Fruit fly (Drosophila melanogaster): ENCODE measurements around the gene sens.

The sens gene

dm6 chr3L:13424068-13424467 is 23.1 kb upstream of the sens start, which contains the start of gene CG33263:
CG33263 (minus strand) TSS chr3L:13424168.
- TF ChIP-seq so (GFP tag; IDR thresholded peaks at IDR 0.05) = no peak
- no peak for TF ChIP-seq Bteb2 (GFP tag; optimal IDR thresholded peaks at IDR 0.05)
- no peak for TF ChIP-seq CG1832 (GFP tag; optimal IDR thresholded peaks at IDR 0.05)
- no peak for TF ChIP-seq H2.0 (GFP tag; IDR thresholded peaks at IDR 0.05)
- TF ChIP-seq Stat92E (GFP tag; optimal IDR thresholded peaks at IDR 0.05) = no peak
- TF ChIP-seq Hr39 (optimal IDR thresholded peaks at IDR 0.05) = no peak
- TF ChIP-seq Fer2 (tag; optimal IDR thresholded peaks at IDR 0.05) = no peak
- no peak for TF ChIP-seq TFAM (GFP tag; optimal IDR thresholded peaks at IDR 0.05)
- no peak for TF ChIP-seq CG30403 (GFP tag; optimal IDR thresholded peaks at IDR 0.05)
- TF ChIP-seq CG3995 (GFP tag; optimal IDR thresholded peaks at IDR 0.05) = no peak
- no peak for TF ChIP-seq CG6765 (GFP tag; optimal IDR thresholded peaks at IDR 0.05)
- TF ChIP-seq peb (GFP tag; IDR thresholded peaks at IDR 0.05) = no peak
- no peak for TF ChIP-seq slbo (GFP tag; IDR thresholded peaks at IDR 0.05)
- TF ChIP-seq ewg (GFP tag; optimal IDR thresholded peaks at IDR 0.05) = no peak

dm6 chr3L:13422286-13422787 is 21.4 kb upstream of the sens start, which contains the start of gene CG32121:
CG32121 (minus strand) TSS chr3L:13422336.
- TF ChIP-seq CG3838 (GFP tag; optimal IDR thresholded peaks at IDR 0.05) (no peak), Atf3 (GFP tag; optimal IDR thresholded peaks at IDR 0.05) (no peak), hb (GFP tag; IDR thresholded peaks at IDR 0.05; ENCODE audit: partially characterized antibody) (no peak), gt (GFP tag; IDR thresholded peaks at IDR 0.05) (no peak), CG6791 (GFP tag; IDR thresholded peaks at IDR 0.05; ENCODE audit: partially characterized antibody) (0 out of 3 replicates have a peak, but pooled peaks have one; percentile 23), Ets65A (GFP tag) (peak; percentile 95), CG12299 (tag; optimal IDR thresholded peaks at IDR 0.05) (no peak), stc (GFP tag; IDR thresholded peaks at IDR 0.05) (no peak), toy (GFP tag; IDR thresholded peaks at IDR 0.05) (no peak)

- TF ChIP-seq CG8478 (optimal IDR thresholded peaks at IDR 0.05) (no peak), fd96Cb (tag; optimal IDR thresholded peaks at IDR 0.05) (no peak), ERR (GFP tag; optimal IDR thresholded peaks at IDR 0.05) (no peak), CG7372 (GFP tag; IDR thresholded peaks at IDR 0.05) (peak; percentile 87), tap (tag; optimal IDR thresholded peaks at IDR 0.05) (no peak), CG10543 (GFP tag; optimal IDR thresholded peaks at IDR 0.05) (no peak), ems (GFP tag; optimal IDR thresholded peaks at IDR 0.05) (no peak), seq (GFP tag; IDR thresholded peaks at IDR 0.05) (no peak), CG12769 (tag; optimal IDR thresholded peaks at IDR 0.05) (peak; percentile 67)
Measured at dm6 chr3L:13420212-13420611, 19.3 kb upstream of the sens start.

dm6 chr3L:13412886-13413224 is 11.9 kb upstream of the sens start:
- TF ChIP-seq scrt (GFP tag; optimal IDR thresholded peaks at IDR 0.05) (peak; percentile 15), ken (GFP tag; IDR thresholded peaks at IDR 0.05) (0 out of 3 replicates have a peak, but pooled peaks have one; percentile 20), hbn (GFP tag; IDR thresholded peaks at IDR 0.05; ENCODE audit: partially characterized antibody) (0 out of 2 replicates have a peak, but pooled peaks have one; percentile 0), MESR4 (GFP tag; optimal IDR thresholded peaks at IDR 0.05) (peak; percentile 61), CG2889 (GFP tag; IDR thresholded peaks at IDR 0.05) (no peak), mld (GFP tag; IDR thresholded peaks at IDR 0.05; ENCODE audit: partially characterized antibody) (0 out of 3 replicates have a peak, but pooled peaks have one; percentile 4), ham (GFP tag; IDR thresholded peaks at IDR 0.05) (no peak), CG34422 (GFP tag; IDR thresholded peaks at IDR 0.05) (peak; percentile 22; the same call in 1 of the 3 replicates), otp (GFP tag; IDR thresholded peaks at IDR 0.05) (0 out of 3 replicates have a peak, but pooled peaks have one; percentile 25), HLH4C (GFP tag; IDR thresholded peaks at IDR 0.05; ENCODE audit: partially characterized antibody) (0 out of 3 replicates have a peak, but pooled peaks have one; percentile 3), abd-A (tag; optimal IDR thresholded peaks at IDR 0.05) (no peak), MBD-R2 (GFP tag; IDR thresholded peaks at IDR 0.05) (peak; percentile 25; the same call in 1 of the 2 replicates), CG12769 (tag; optimal IDR thresholded peaks at IDR 0.05) (peak; percentile 15), chm (GFP tag; IDR thresholded peaks at IDR 0.05) (peak; percentile 22; the same call in 1 of the 2 replicates), CG4854 (GFP tag; optimal IDR thresholded peaks at IDR 0.05) (no peak), knrl (GFP tag; IDR thresholded peaks at IDR 0.05; ENCODE audit: partially characterized antibody) (no peak), ato (GFP tag; IDR thresholded peaks at IDR 0.05; ENCODE audit: partially characterized antibody) (peak; percentile 50; the same call in 1 of the 2 replicates)
